Worm (Caenorhabditis elegans) whole organism, L3 larva: ENCODE data around the gene F21C10.5.

Experiments
- R02D3.7 ChIP-seq: fragments of 150-350 bp; optimal IDR thresholded peaks from 2 replicates; lab custom pipeline; 2014; ENCODE audit warnings: missing biosample characterization, missing genetic modification characterization
- ama-1 ChIP-seq: fragments of 150-350 bp; optimal IDR thresholded peaks from 2 replicates; lab custom pipeline; 2018
- ceh-28 ChIP-seq: fragments of 150-350 bp; optimal IDR thresholded peaks from 2 replicates; lab custom pipeline; 2014; ENCODE audit warnings: missing biosample characterization, missing genetic modification reagents, missing genetic modification characterization
- daf-12 ChIP-seq: fragments of 150-350 bp; optimal IDR thresholded peaks from 2 replicates; lab custom pipeline; 2014; ENCODE audit warnings: missing biosample characterization, missing genetic modification reagents, missing genetic modification characterization
- egl-27 ChIP-seq: sonication (generic microtip); optimal IDR thresholded peaks from 4 replicates; lab custom pipeline; 2017; ENCODE audit warnings: missing biosample characterization, missing genetic modification reagents, missing genetic modification characterization
- elt-1 ChIP-seq: fragments of 150-350 bp; optimal IDR thresholded peaks from 2 replicates; lab custom pipeline; 2014; ENCODE audit warnings: missing biosample characterization, missing genetic modification characterization
- elt-2 ChIP-seq: sonication (generic microtip); optimal IDR thresholded peaks from 2 replicates; lab custom pipeline; 2016; ENCODE audit warnings: missing genetic modification reagents, mild to moderate bottlenecking, missing genetic modification characterization, missing compliant biosample characterization
- elt-3 ChIP-seq, 3 experiments: fragments of 150-350 bp in 1 of 3; sonication (generic microtip) in 2 of 3; optimal IDR thresholded peaks; 2 replicates in 2 of 3; 4 replicates in 1 of 3; lab custom pipeline; 2014 to 2017; ENCODE audit warnings: missing biosample characterization in 3 of 3, missing genetic modification characterization in 3 of 3
- fkh-10 ChIP-seq: sonication (generic microtip); optimal IDR thresholded peaks from 2 replicates; lab custom pipeline; 2017; ENCODE audit warnings: missing biosample characterization, missing genetic modification reagents, missing genetic modification characterization
- fkh-2 ChIP-seq: fragments of 150-350 bp; optimal IDR thresholded peaks from 2 replicates; lab custom pipeline; 2014; ENCODE audit warnings: missing biosample characterization, missing genetic modification reagents, missing genetic modification characterization
- hmg-11 ChIP-seq: sonication (generic microtip); optimal IDR thresholded peaks from 2 replicates; lab custom pipeline; 2016; ENCODE audit warnings: missing genetic modification characterization, missing compliant biosample characterization
- jun-1 ChIP-seq: fragments of 150-350 bp; optimal IDR thresholded peaks from 2 replicates; lab custom pipeline; 2014; ENCODE audit warnings: missing biosample characterization, missing genetic modification reagents, missing genetic modification characterization
- lin-15B ChIP-seq: fragments of 150-350 bp; optimal IDR thresholded peaks from 2 replicates; lab custom pipeline; 2014; ENCODE audit warnings: missing biosample characterization, missing genetic modification characterization
- lin-39 ChIP-seq: fragments of 150-350 bp; optimal IDR thresholded peaks from 2 replicates; lab custom pipeline; 2018; ENCODE audit warnings: missing biosample characterization, missing genetic modification reagents, missing genetic modification characterization
- lsy-12 ChIP-seq: sonication (generic microtip); optimal IDR thresholded peaks from 2 replicates; lab custom pipeline; 2016; ENCODE audit warnings: mild to moderate bottlenecking, missing genetic modification characterization, missing compliant biosample characterization
- mdl-1 ChIP-seq: fragments of 150-350 bp; optimal IDR thresholded peaks from 2 replicates; lab custom pipeline; 2014; ENCODE audit warnings: missing biosample characterization, missing genetic modification characterization
- nfya-1 ChIP-seq: sonication (generic microtip); optimal IDR thresholded peaks from 2 replicates; lab custom pipeline; 2017; ENCODE audit warnings: missing genetic modification characterization, mild to moderate bottlenecking, missing compliant biosample characterization, antibody characterized with exemption, moderate library complexity; ENCODE audit not compliant: insufficient read depth
- nhr-11 ChIP-seq: fragments of 150-350 bp; optimal IDR thresholded peaks from 2 replicates; lab custom pipeline; 2014; ENCODE audit warnings: missing biosample characterization, missing genetic modification characterization
- nhr-23 ChIP-seq: fragments of 150-350 bp; optimal IDR thresholded peaks from 2 replicates; lab custom pipeline; 2014; ENCODE audit warnings: missing biosample characterization, missing genetic modification reagents, missing genetic modification characterization
- nhr-237 ChIP-seq: fragments of 150-350 bp; optimal IDR thresholded peaks from 2 replicates; lab custom pipeline; 2014; ENCODE audit warnings: missing biosample characterization, missing genetic modification characterization
- nhr-25 ChIP-seq: sonication (generic microtip); optimal IDR thresholded peaks from 2 replicates; lab custom pipeline; 2017; ENCODE audit warnings: missing biosample characterization, missing genetic modification characterization
- nhr-28 ChIP-seq: fragments of 150-350 bp; optimal IDR thresholded peaks from 2 replicates; lab custom pipeline; 2014; ENCODE audit warnings: missing biosample characterization, missing genetic modification characterization
- nhr-43 ChIP-seq: sonication (generic microtip); optimal IDR thresholded peaks from 2 replicates; lab custom pipeline; 2016; ENCODE audit warnings: mild to moderate bottlenecking, missing genetic modification characterization, missing compliant biosample characterization; ENCODE audit not compliant: poor library complexity, severe bottlenecking
- nhr-76 ChIP-seq: fragments of 150-350 bp; sonication (generic microtip); optimal IDR thresholded peaks from 5 replicates; lab custom pipeline; 2014; ENCODE audit warnings: missing biosample characterization, missing genetic modification characterization
- nhr-77 ChIP-seq: fragments of 150-350 bp; optimal IDR thresholded peaks from 2 replicates; lab custom pipeline; 2014; ENCODE audit warnings: missing biosample characterization, missing genetic modification characterization
- pha-4 ChIP-seq: fragments of 150-350 bp; optimal IDR thresholded peaks from 2 replicates; lab custom pipeline; 2014; ENCODE audit warnings: missing biosample characterization, missing genetic modification reagents, missing genetic modification characterization
- pqm-1 ChIP-seq: fragments of 150-350 bp; optimal IDR thresholded peaks from 2 replicates; lab custom pipeline; 2017; ENCODE audit warnings: missing biosample characterization, missing genetic modification characterization, inconsistent platforms
- skn-1 ChIP-seq: fragments of 150-350 bp; optimal IDR thresholded peaks from 2 replicates; lab custom pipeline; 2014; ENCODE audit warnings: missing biosample characterization, missing genetic modification characterization
- snpc-4 ChIP-seq: fragments of 150-350 bp; optimal IDR thresholded peaks from 2 replicates; lab custom pipeline; 2014; ENCODE audit warnings: missing biosample characterization, missing genetic modification characterization
- tbx-2 ChIP-seq: sonication (generic microtip); optimal IDR thresholded peaks from 2 replicates; lab custom pipeline; 2016; ENCODE audit warnings: mild to moderate bottlenecking, missing genetic modification characterization, missing compliant biosample characterization
- unc-39 ChIP-seq: sonication (generic microtip); optimal IDR thresholded peaks from 4 replicates; lab custom pipeline; 2017; ENCODE audit warnings: missing biosample characterization, missing genetic modification characterization
- unc-62 ChIP-seq: fragments of 150-350 bp; sonication (generic microtip); optimal IDR thresholded peaks from 4 replicates; lab custom pipeline; 2014; ENCODE audit warnings: missing biosample characterization, missing genetic modification reagents, missing genetic modification characterization
- zag-1 ChIP-seq: fragments of 150-350 bp; optimal IDR thresholded peaks from 2 replicates; lab custom pipeline; 2014; ENCODE audit warnings: missing biosample characterization, missing genetic modification characterization
- ztf-4 ChIP-seq: fragments of 150-350 bp; optimal IDR thresholded peaks from 2 replicates; lab custom pipeline; 2014; ENCODE audit warnings: missing biosample characterization, missing genetic modification characterization

The F21C10.5 gene

ce11 chrV:9084252-9084651 lies 41.2 kb upstream of the F21C10.5 start:
- TF ChIP-seq egl-27 (tag; lab: Kevin White, UChicago) (no peak), nhr-43 (tag; lab: Kevin White, UChicago) (peak; percentile 11), lin-15B (tag; lab: Kevin White, UChicago) (no peak), nhr-23 (tag; lab: Kevin White, UChicago) (peak; percentile 37), elt-2 (no peak), nhr-25 (tag; lab: Kevin White, UChicago) (peak; percentile 12)

ce11 chrV:9085845-9086244 lies 39.6 kb upstream of the F21C10.5 start:
- TF ChIP-seq elt-3 (tag; optimal IDR thresholded peaks at IDR 0.05; lab: Kevin White, UChicago) (peak in 1 of 3 experiments; percentile 84), jun-1 (tag; lab: Kevin White, UChicago) (peak; percentile 43), mdl-1 (tag; lab: Kevin White, UChicago) (no peak), nfya-1 (no peak), pqm-1 (tag; lab: Kevin White, UChicago) (peak; percentile 15), nhr-25 (tag; lab: Kevin White, UChicago) (peak; percentile 73), nhr-237 (no peak), R02D3.7 (tag; lab: Kevin White, UChicago) (no peak), daf-12 (tag; lab: Kevin White, UChicago) (no peak), nhr-77 (no peak), ceh-28 (peak; percentile 58), nhr-76 (tag; lab: Kevin White, UChicago) (no peak), fkh-2 (tag; lab: Kevin White, UChicago) (no peak), ztf-4 (no peak), tbx-2 (tag; lab: Kevin White, UChicago) (peak; percentile 22), nhr-43 (tag; lab: Kevin White, UChicago) (peak; percentile 88), elt-2 (peak; percentile 34), nhr-23 (tag; lab: Kevin White, UChicago) (peak; percentile 89)

ce11 chrV:9088758-9089157 lies 36.7 kb upstream of the F21C10.5 start:
- TF ChIP-seq egl-27 (tag; lab: Kevin White, UChicago) (no peak), lsy-12 (peak; percentile 42), unc-39 (no peak), fkh-10 (GFP tag; lab: Kevin White, UChicago) (no peak), nhr-25 (tag; lab: Kevin White, UChicago) (no peak), daf-12 (tag; lab: Kevin White, UChicago) (no peak), lin-39 (tag; lab: Kevin White, UChicago) (no peak), skn-1 (tag; lab: Kevin White, UChicago) (no peak), ama-1 (lab: Kevin White, UChicago) (peak; percentile 99), zag-1 (tag; lab: Kevin White, UChicago) (no peak), nhr-43 (tag; lab: Kevin White, UChicago) (no peak), unc-62 (no peak), snpc-4 (tag; lab: Kevin White, UChicago) (peak; percentile 10), ztf-4 (no peak), elt-1 (tag; lab: Kevin White, UChicago) (no peak), nhr-77 (no peak), pqm-1 (tag; lab: Kevin White, UChicago) (no peak), pha-4 (tag; lab: Kevin White, UChicago) (no peak), jun-1 (tag; lab: Kevin White, UChicago) (no peak), nhr-28 (tag; lab: Kevin White, UChicago) (no peak), nfya-1 (peak; percentile 48), nhr-11 (tag; lab: Kevin White, UChicago) (no peak)

ce11 chrV:9092209-9092608 lies 33.2 kb upstream of the F21C10.5 start, which contains the start of gene T27E4.1:
TSS of gene T27E4.1 (plus strand) at chrV:9092345.
- peak; percentile 44 for TF ChIP-seq lin-39 (tag; lab: Kevin White, UChicago)
- no peak for TF ChIP-seq hmg-11 (tag; lab: Kevin White, UChicago)
- no peak for TF ChIP-seq elt-2
- TF ChIP-seq nhr-43 (tag; lab: Kevin White, UChicago) = no peak
